Worm (Caenorhabditis elegans) whole organism, L3 larva: ENCODE results near the gene vgln-1.

Experiments used
- ZK546.5 ChIP-seq: sonication (generic microtip); optimal IDR thresholded peaks from 2 replicates; lab custom pipeline; 2017; ENCODE audit warnings: missing biosample characterization, missing genetic modification characterization
- ceh-28 ChIP-seq: fragments of 150-350 bp; optimal IDR thresholded peaks from 2 replicates; lab custom pipeline; 2014; ENCODE audit warnings: missing biosample characterization, missing genetic modification reagents, missing genetic modification characterization
- fos-1 ChIP-seq: fragments of 150-350 bp; optimal IDR thresholded peaks from 2 replicates; lab custom pipeline; 2014; ENCODE audit warnings: missing biosample characterization, missing genetic modification characterization
- mdl-1 ChIP-seq: fragments of 150-350 bp; optimal IDR thresholded peaks from 2 replicates; lab custom pipeline; 2014; ENCODE audit warnings: missing biosample characterization, missing genetic modification characterization
- nhr-237 ChIP-seq: fragments of 150-350 bp; optimal IDR thresholded peaks from 2 replicates; lab custom pipeline; 2014; ENCODE audit warnings: missing biosample characterization, missing genetic modification characterization
- nhr-76 ChIP-seq: fragments of 150-350 bp; sonication (generic microtip); optimal IDR thresholded peaks from 5 replicates; lab custom pipeline; 2014; ENCODE audit warnings: missing biosample characterization, missing genetic modification characterization
- pha-4 ChIP-seq: fragments of 150-350 bp; optimal IDR thresholded peaks from 2 replicates; lab custom pipeline; 2014; ENCODE audit warnings: missing biosample characterization, missing genetic modification reagents, missing genetic modification characterization
- snpc-4 ChIP-seq: fragments of 150-350 bp; optimal IDR thresholded peaks from 2 replicates; lab custom pipeline; 2014; ENCODE audit warnings: missing biosample characterization, missing genetic modification characterization
- unc-62 ChIP-seq: fragments of 150-350 bp; sonication (generic microtip); optimal IDR thresholded peaks from 4 replicates; lab custom pipeline; 2014; ENCODE audit warnings: missing biosample characterization, missing genetic modification reagents, missing genetic modification characterization
- ztf-11 ChIP-seq: fragments of 150-350 bp; optimal IDR thresholded peaks from 2 replicates; lab custom pipeline; 2014; ENCODE audit warnings: missing biosample characterization, missing genetic modification characterization

ce11 chrII:9861394-9861793 lies 29.5 kb downstream of the vgln-1 start, which contains the start of gene chil-3:
- no peak for TF ChIP-seq ZK546.5 (tag; lab: Kevin White, UChicago)
- TF ChIP-seq pha-4 (tag; lab: Kevin White, UChicago) = no peak
- TF ChIP-seq fos-1 (tag; lab: Kevin White, UChicago) = no peak
- no peak for TF ChIP-seq nhr-76
- no peak for TF ChIP-seq nhr-237
- no peak for TF ChIP-seq mdl-1 (tag; lab: Kevin White, UChicago)
- TF ChIP-seq ztf-11 (tag; lab: Kevin White, UChicago) = no peak
- no peak for TF ChIP-seq ceh-28
- TF ChIP-seq snpc-4 (tag; lab: Kevin White, UChicago) = no peak
- TF ChIP-seq unc-62 = no peak
